Fruit fly (Drosophila melanogaster) whole organism, embryonic: ENCODE measurements around the gene CG1965.

Experiments
- CG18619 ChIP-seq: fragments of 200-800 bp; sonication (Bioruptor generic); optimal IDR thresholded peaks from 3 replicates; lab custom pipeline; 2017; ENCODE audit warnings: missing biosample characterization, mild to moderate bottlenecking, missing genetic modification characterization
- CG31224 ChIP-seq: fragments of 200-800 bp; sonication (Bioruptor generic); IDR thresholded peaks from 2 replicates; pipeline ENCODE4 v1.3.6; 2022; ENCODE audit warnings: missing biosample characterization, missing genetic modification characterization
- CG7372 ChIP-seq: fragments of 200-800 bp; sonication (Bioruptor generic); IDR thresholded peaks from 2 replicates; pipeline ENCODE4 v1.3.6; 2022; ENCODE audit warnings: missing biosample characterization, missing genetic modification characterization
- Lhr ChIP-seq: fragments of 200-800 bp; sonication (Bioruptor generic); optimal IDR thresholded peaks from 3 replicates; lab custom pipeline; 2017; ENCODE audit warnings: mild to moderate bottlenecking, missing biosample characterization, missing genetic modification reagents, missing genetic modification characterization
- bab2 ChIP-seq: fragments of 200-800 bp; sonication (Bioruptor generic); optimal IDR thresholded peaks from 2 replicates; lab custom pipeline; 2016; ENCODE audit warnings: missing biosample characterization, missing genetic modification characterization
- btn ChIP-seq: fragments of 200-800 bp; sonication (Bioruptor generic); optimal IDR thresholded peaks from 2 replicates; lab custom pipeline; 2016; ENCODE audit warnings: missing biosample characterization, missing genetic modification characterization
- lola ChIP-seq, 3 experiments: fragments of >200 bp in 2 of 3; fragments of 200-800 bp in 1 of 3; sonication (Bioruptor generic) in 1 of 3; optimal IDR thresholded peaks; 2 replicates each; lab custom pipeline; 2017 to 2019; ENCODE audit warnings: missing biosample characterization in 3 of 3, missing genetic modification characterization in 3 of 3, mild to moderate bottlenecking in 1 of 3, moderate library complexity in 1 of 3
- row ChIP-seq: fragments of 200-800 bp; sonication (Bioruptor generic); IDR thresholded peaks from 3 replicates; pipeline ENCODE4 v1.3.6; 2022; ENCODE audit warnings: missing biosample characterization, missing genetic modification characterization
- unc-4 ChIP-seq: fragments of 200-800 bp; sonication (Bioruptor generic); IDR thresholded peaks from 2 replicates; pipeline ENCODE4 v1.3.6; 2022; ENCODE audit warnings: missing biosample characterization, missing genetic modification characterization; ENCODE audit not compliant: partially characterized antibody
- zen2 ChIP-seq: fragments of 200-800 bp; sonication (Bioruptor generic); IDR thresholded peaks from 3 replicates; pipeline ENCODE4 v1.3.6; 2022; ENCODE audit warnings: missing biosample characterization, missing genetic modification characterization; ENCODE audit not compliant: partially characterized antibody

DNA sequence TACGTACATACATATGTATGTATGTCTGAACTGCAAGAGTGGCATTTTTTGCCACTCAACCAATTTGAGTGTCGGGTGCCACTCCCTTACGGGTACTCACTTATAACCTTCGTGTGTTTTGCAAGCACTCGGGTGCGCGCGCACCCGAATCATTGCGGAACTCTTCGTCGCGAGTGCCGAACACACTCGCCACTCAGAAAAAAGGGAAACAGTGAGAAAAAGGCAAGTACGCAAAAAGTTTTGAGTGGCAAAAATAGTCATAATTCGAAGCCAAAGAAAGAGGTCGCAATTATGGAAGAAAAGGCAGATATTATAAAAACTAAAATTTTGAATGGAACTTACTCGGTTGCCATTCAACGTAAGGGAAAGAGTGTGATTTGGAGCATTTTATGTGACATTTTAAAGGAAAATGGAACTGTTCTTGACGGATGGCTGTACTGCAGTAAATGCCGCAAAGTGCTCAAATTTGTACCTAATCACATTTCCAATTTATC, 23.2 kb downstream of the CG1965 start:
- TF ChIP-seq CG7372, result no peak
- no peak for TF ChIP-seq zen2
- TF ChIP-seq btn, result no peak
- TF ChIP-seq CG18619 (GFP tag; lab: Kevin White, UChicago), result no peak
- 0 out of 3 replicates have a peak, but pooled peaks have one; percentile 6 for TF ChIP-seq row (GFP tag; lab: Robert Waterston, UW)
- TF ChIP-seq unc-4, result no peak
- no peak for TF ChIP-seq Lhr (GFP tag; lab: Kevin White, UChicago)
- no peak for TF ChIP-seq CG31224 (GFP tag; lab: Robert Waterston, UW)
- no peak for TF ChIP-seq bab2 (GFP tag; lab: Kevin White, UChicago)
- TF ChIP-seq lola (GFP tag; optimal IDR thresholded peaks at IDR 0.05; lab: Kevin White, UChicago), result no peak
